Worm (Caenorhabditis elegans) whole organism, late embryonic: ENCODE data around the gene R11H6.4.

Experiments used
- ama-1 ChIP-seq: fragments of 150-350 bp; optimal IDR thresholded peaks from 2 replicates; lab custom pipeline; 2014
- ceh-18 ChIP-seq: sonication (generic microtip); optimal IDR thresholded peaks from 2 replicates; lab custom pipeline; 2016; ENCODE audit warnings: missing genetic modification characterization, missing compliant biosample characterization
- ceh-34 ChIP-seq: sonication (generic microtip); optimal IDR thresholded peaks from 2 replicates; lab custom pipeline; 2016; ENCODE audit warnings: mild to moderate bottlenecking, missing genetic modification characterization, missing compliant biosample characterization
- ceh-45 ChIP-seq: fragments of 200-800 bp; sonication (Bioruptor generic); IDR thresholded peaks from 2 replicates; pipeline ENCODE4 v1.3.6; 2022; ENCODE audit warnings: missing genetic modification reagents, missing genetic modification characterization, missing compliant biosample characterization
- ceh-9 ChIP-seq: sonication (generic microtip); optimal IDR thresholded peaks from 2 replicates; lab custom pipeline; 2016; ENCODE audit warnings: mild to moderate bottlenecking, missing genetic modification characterization, inconsistent platforms, missing compliant biosample characterization
- elt-2 ChIP-seq: sonication (generic microtip); optimal IDR thresholded peaks from 2 replicates; lab custom pipeline; 2016; ENCODE audit warnings: missing genetic modification reagents, missing genetic modification characterization, missing compliant biosample characterization
- fkh-10 ChIP-seq: fragments of 150-350 bp; optimal IDR thresholded peaks from 2 replicates; lab custom pipeline; 2014; ENCODE audit warnings: missing biosample characterization, missing genetic modification reagents, missing genetic modification characterization
- hlh-30 ChIP-seq: sonication (generic microtip); optimal IDR thresholded peaks from 2 replicates; lab custom pipeline; 2017; ENCODE audit warnings: antibody characterized with exemption, missing genetic modification characterization, missing compliant biosample characterization; ENCODE audit not compliant: insufficient read depth
- nhr-11 ChIP-seq: fragments of 150-350 bp; optimal IDR thresholded peaks from 2 replicates; lab custom pipeline; 2014; ENCODE audit warnings: missing biosample characterization, missing genetic modification characterization
- pha-2 ChIP-seq: sonication (generic microtip); optimal IDR thresholded peaks from 2 replicates; lab custom pipeline; 2017; ENCODE audit warnings: mild to moderate bottlenecking, missing genetic modification characterization, missing compliant biosample characterization
- pha-4 ChIP-seq: fragments of 150-350 bp; optimal IDR thresholded peaks from 2 replicates; lab custom pipeline; 2018; ENCODE audit warnings: missing biosample characterization, missing genetic modification reagents, missing genetic modification characterization
- unc-55 ChIP-seq: sonication (generic microtip); optimal IDR thresholded peaks from 2 replicates; lab custom pipeline; 2017; ENCODE audit warnings: missing biosample characterization, missing genetic modification reagents, missing genetic modification characterization

- TF ChIP-seq ceh-34: no peak
- no peak for TF ChIP-seq elt-2 (tag; lab: Kevin White, UChicago)
- no peak for TF ChIP-seq fkh-10
- TF ChIP-seq unc-55 (GFP tag; lab: Kevin White, UChicago): no peak
- no peak for TF ChIP-seq ceh-45
- no peak for TF ChIP-seq hlh-30 (tag; lab: Kevin White, UChicago)
- no peak for TF ChIP-seq ceh-18 (tag; lab: Kevin White, UChicago)
- TF ChIP-seq ceh-9 (tag; lab: Kevin White, UChicago): no peak
- no peak for TF ChIP-seq pha-4 (tag; lab: Kevin White, UChicago)
- no peak for TF ChIP-seq pha-2 (tag; lab: Kevin White, UChicago)
- no peak for TF ChIP-seq ama-1 (lab: Kevin White, UChicago)
- no peak for TF ChIP-seq nhr-11
Observed at ce11 chrV:14585351-14585750, 24.4 kb upstream of the R11H6.4 start, which contains the start of gene Y40H4A.2.
